Fruit fly (Drosophila melanogaster): ENCODE results near the gene Epg5.

Epg5 gene

dm6 chr3R:18795000-18795810, 36.5 kb upstream of the Epg5 start, which contains the start of gene CG7720 (continued):
- TF ChIP-seq sc (optimal IDR thresholded peaks at IDR 0.05), result no peak
- TF ChIP-seq sc (GFP tag; optimal IDR thresholded peaks at IDR 0.05), result peak; percentile 1
- TF ChIP-seq Lhr (GFP tag; optimal IDR thresholded peaks at IDR 0.05), result no peak
- no peak for TF ChIP-seq CG31224 (GFP tag; IDR thresholded peaks at IDR 0.05)
- no peak for TF ChIP-seq CG9817 (tag; optimal IDR thresholded peaks at IDR 0.05)
- TF ChIP-seq CG11247 (GFP tag; IDR thresholded peaks at IDR 0.05), result no peak
- no peak for TF ChIP-seq trh (GFP tag; optimal IDR thresholded peaks at IDR 0.05)
- no peak for TF ChIP-seq ATbp (GFP tag; optimal IDR thresholded peaks at IDR 0.05)
- TF ChIP-seq gsb (GFP tag; IDR thresholded peaks at IDR 0.05), result no peak
- no peak for TF ChIP-seq CG6765 (GFP tag; optimal IDR thresholded peaks at IDR 0.05)
- no peak for TF ChIP-seq HLH4C (GFP tag; IDR thresholded peaks at IDR 0.05; ENCODE audit: partially characterized antibody)
- TF ChIP-seq dan (GFP tag; IDR thresholded peaks at IDR 0.05), result no peak
- TF ChIP-seq cad (GFP tag; optimal IDR thresholded peaks at IDR 0.05), result no peak
- TF ChIP-seq fd64A (GFP tag; optimal IDR thresholded peaks at IDR 0.05), result no peak
- TF ChIP-seq danr (GFP tag; IDR thresholded peaks at IDR 0.05), result no peak
- peak; percentile 3 for TF ChIP-seq CG10654 (GFP tag; optimal IDR thresholded peaks at IDR 0.05)
- 0 out of 2 replicates have a peak, but pooled peaks have one; percentile 14 for TF ChIP-seq E2f1 (GFP tag; IDR thresholded peaks at IDR 0.05)
- peak; percentile 17 for TF ChIP-seq CG16815 (GFP tag; optimal IDR thresholded peaks at IDR 0.05)
- no peak for TF ChIP-seq hth (optimal IDR thresholded peaks at IDR 0.05)
- TF ChIP-seq odd (GFP tag; optimal IDR thresholded peaks at IDR 0.05), result no peak
- TF ChIP-seq chinmo (GFP tag; IDR thresholded peaks at IDR 0.05; ENCODE audit: partially characterized antibody), result no peak
- no peak for TF ChIP-seq sima (GFP tag; optimal IDR thresholded peaks at IDR 0.05)
- peak; percentile 10 for TF ChIP-seq CG15601 (tag; optimal IDR thresholded peaks at IDR 0.05)
- no peak for TF ChIP-seq CG1603 (tag; optimal IDR thresholded peaks at IDR 0.05)
- 0 out of 3 replicates have a peak, but pooled peaks have one; percentile 20 for TF ChIP-seq CG34422 (GFP tag; IDR thresholded peaks at IDR 0.05)
- TF ChIP-seq CG18262 (tag; optimal IDR thresholded peaks at IDR 0.05), result peak; percentile 38
- TF ChIP-seq repo (GFP tag; optimal IDR thresholded peaks at IDR 0.05), result no peak
- TF ChIP-seq CG12071 (GFP tag; optimal IDR thresholded peaks at IDR 0.05), result no peak
- no peak for TF ChIP-seq ham (GFP tag; IDR thresholded peaks at IDR 0.05)
- TF ChIP-seq CG8388 (GFP tag; optimal IDR thresholded peaks at IDR 0.05), result peak; percentile 11
- no peak for TF ChIP-seq ab (GFP tag; optimal IDR thresholded peaks at IDR 0.05)
- TF ChIP-seq pzg (GFP tag; optimal IDR thresholded peaks at IDR 0.05), result no peak
- TF ChIP-seq ftz-f1 (GFP tag; optimal IDR thresholded peaks at IDR 0.05), result no peak
- TF ChIP-seq pho (GFP tag; optimal IDR thresholded peaks at IDR 0.05), result no peak
- peak; percentile 23 for TF ChIP-seq dm (GFP tag; optimal IDR thresholded peaks at IDR 0.05)
- peak; percentile 38 for TF ChIP-seq tin (GFP tag; optimal IDR thresholded peaks at IDR 0.05)
- TF ChIP-seq maf-S (GFP tag; optimal IDR thresholded peaks at IDR 0.05), result no peak
- TF ChIP-seq insv (GFP tag; optimal IDR thresholded peaks at IDR 0.05), result no peak
- TF ChIP-seq Dbx (GFP tag; IDR thresholded peaks at IDR 0.05), result no peak
- peak; percentile 6 for TF ChIP-seq Atf-2 (GFP tag; optimal IDR thresholded peaks at IDR 0.05)
- no peak for TF ChIP-seq HmgD (GFP tag; optimal IDR thresholded peaks at IDR 0.05)
- TF ChIP-seq mam (GFP tag; optimal IDR thresholded peaks at IDR 0.05), result no peak
- no peak for TF ChIP-seq hbn (GFP tag; IDR thresholded peaks at IDR 0.05; ENCODE audit: partially characterized antibody)
- TF ChIP-seq Doc3 (GFP tag; IDR thresholded peaks at IDR 0.05; ENCODE audit: partially characterized antibody), result no peak
- TF ChIP-seq Mad (GFP tag; optimal IDR thresholded peaks at IDR 0.05), result peak; percentile 5
- no peak for TF ChIP-seq BEAF-32 (GFP tag; optimal IDR thresholded peaks at IDR 0.05)
- TF ChIP-seq fd3F (GFP tag; optimal IDR thresholded peaks at IDR 0.05), result no peak
- TF ChIP-seq Hr39 (optimal IDR thresholded peaks at IDR 0.05), result no peak
- TF ChIP-seq CG32532 (GFP tag; IDR thresholded peaks at IDR 0.05), result 0 out of 2 replicates have a peak, but pooled peaks have one; percentile 25
- no peak for TF ChIP-seq Hey (tag; optimal IDR thresholded peaks at IDR 0.05)
- peak; percentile 62 for TF ChIP-seq CG4424 (GFP tag; optimal IDR thresholded peaks at IDR 0.05)

All from whole organism, embryonic.